Fruit fly (Drosophila melanogaster) whole organism, embryonic: ENCODE results near the gene Miga.

ENCODE experiments used
- B-H2 ChIP-seq: fragments of 200-800 bp; sonication (Bioruptor generic); optimal IDR thresholded peaks from 2 replicates; lab custom pipeline; 2018; ENCODE audit warnings: missing biosample characterization, mild to moderate bottlenecking, missing genetic modification characterization
- C15 ChIP-seq: fragments of 200-800 bp; sonication (Bioruptor generic); IDR thresholded peaks from 3 replicates; pipeline ENCODE4 v1.3.6; 2022; ENCODE audit warnings: missing biosample characterization, missing genetic modification characterization
- CG12299 ChIP-seq: fragments of 200-800 bp; sonication (Bioruptor generic); optimal IDR thresholded peaks from 2 replicates; lab custom pipeline; 2018; ENCODE audit warnings: missing biosample characterization, mild to moderate bottlenecking, missing genetic modification characterization
- CG14014 ChIP-seq: fragments of 200-800 bp; sonication (Bioruptor generic); IDR thresholded peaks from 2 replicates; pipeline ENCODE4 v1.3.6; 2022; ENCODE audit warnings: missing biosample characterization, missing genetic modification characterization
- CG18619 ChIP-seq: fragments of 200-800 bp; sonication (Bioruptor generic); optimal IDR thresholded peaks from 3 replicates; lab custom pipeline; 2017; ENCODE audit warnings: missing biosample characterization, mild to moderate bottlenecking, missing genetic modification characterization
- CG2712 ChIP-seq: fragments of 200-800 bp; optimal IDR thresholded peaks from 3 replicates; lab custom pipeline; 2019; ENCODE audit warnings: missing biosample characterization, mild to moderate bottlenecking, missing genetic modification characterization, moderate library complexity
- CG30431 ChIP-seq: fragments of 200-800 bp; sonication (Bioruptor generic); optimal IDR thresholded peaks from 2 replicates; lab custom pipeline; 2017; ENCODE audit warnings: missing biosample characterization, missing genetic modification characterization
- CG31224 ChIP-seq: fragments of 200-800 bp; sonication (Bioruptor generic); IDR thresholded peaks from 2 replicates; pipeline ENCODE4 v1.3.6; 2022; ENCODE audit warnings: missing biosample characterization, missing genetic modification characterization
- CG32772 ChIP-seq: fragments of 200-800 bp; sonication (Bioruptor generic); IDR thresholded peaks from 2 replicates; pipeline ENCODE4 v1.3.6; 2022; ENCODE audit warnings: missing biosample characterization, missing genetic modification characterization
- CG4328 ChIP-seq: fragments of 200-800 bp; sonication (Bioruptor generic); optimal IDR thresholded peaks from 3 replicates; lab custom pipeline; 2017; ENCODE audit warnings: missing biosample characterization, missing genetic modification reagents, missing genetic modification characterization
- CG7987 ChIP-seq: fragments of 200-800 bp; sonication (Bioruptor generic); optimal IDR thresholded peaks from 2 replicates; lab custom pipeline; 2018; ENCODE audit warnings: missing biosample characterization, mild to moderate bottlenecking, missing genetic modification characterization, moderate library complexity
- CG8359 ChIP-seq: fragments of 200-800 bp; sonication (Bioruptor generic); optimal IDR thresholded peaks from 2 replicates; lab custom pipeline; 2017; ENCODE audit warnings: missing biosample characterization, mild to moderate bottlenecking, missing genetic modification characterization, borderline replicate concordance
- Dad ChIP-seq: fragments of 200-800 bp; sonication (Bioruptor generic); optimal IDR thresholded peaks from 3 replicates; lab custom pipeline; 2016; ENCODE audit warnings: missing biosample characterization, missing genetic modification characterization
- Dp ChIP-seq: fragments of 200-800 bp; sonication (Bioruptor generic); optimal IDR thresholded peaks from 2 replicates; lab custom pipeline; 2018; ENCODE audit warnings: missing biosample characterization, mild to moderate bottlenecking, missing genetic modification characterization, moderate library complexity
- E2f1 ChIP-seq: fragments of 200-800 bp; sonication (Bioruptor generic); IDR thresholded peaks from 2 replicates; pipeline ENCODE4 v1.3.6; 2022; ENCODE audit warnings: missing biosample characterization, missing genetic modification characterization
- E2f2 ChIP-seq: fragments of 200-800 bp; sonication (Bioruptor generic); IDR thresholded peaks from 2 replicates; pipeline ENCODE4 v1.3.6; 2022; ENCODE audit warnings: missing biosample characterization, missing genetic modification characterization
- HLH3B ChIP-seq: fragments of 200-800 bp; sonication (Bioruptor generic); IDR thresholded peaks from 2 replicates; pipeline ENCODE4 v1.3.6; 2022; ENCODE audit warnings: missing biosample characterization, missing genetic modification characterization
- HLHmδ ChIP-seq: fragments of 200-800 bp; sonication (Bioruptor generic); optimal IDR thresholded peaks from 2 replicates; lab custom pipeline; 2018; ENCODE audit warnings: missing biosample characterization, mild to moderate bottlenecking, missing genetic modification characterization, moderate library complexity
- MESR4 ChIP-seq: fragments of 200-800 bp; sonication (Bioruptor generic); optimal IDR thresholded peaks from 2 replicates; lab custom pipeline; 2018; ENCODE audit warnings: missing biosample characterization, mild to moderate bottlenecking, missing genetic modification characterization, moderate library complexity
- NFAT ChIP-seq: fragments of 200-800 bp; sonication (Bioruptor generic); IDR thresholded peaks from 2 replicates; pipeline ENCODE4 v1.3.6; 2022; ENCODE audit warnings: missing biosample characterization, missing genetic modification characterization
- Nf-YB ChIP-seq: fragments of 200-800 bp; sonication (Bioruptor generic); optimal IDR thresholded peaks from 3 replicates; lab custom pipeline; 2019; ENCODE audit warnings: missing biosample characterization, mild to moderate bottlenecking, missing genetic modification characterization, moderate library complexity
- Opbp ChIP-seq: fragments of 200-800 bp; sonication (Bioruptor generic); IDR thresholded peaks from 3 replicates; pipeline ENCODE4 v1.3.6; 2022; ENCODE audit warnings: missing biosample characterization, missing genetic modification characterization; ENCODE audit not compliant: partially characterized antibody
- Rfx ChIP-seq: fragments of 200-800 bp; sonication (Bioruptor generic); IDR thresholded peaks from 2 replicates; pipeline ENCODE4 v1.3.6; 2022; ENCODE audit warnings: missing biosample characterization, missing genetic modification characterization
- Side ChIP-seq: fragments of 200-800 bp; sonication (Bioruptor generic); optimal IDR thresholded peaks from 2 replicates; lab custom pipeline; 2016; ENCODE audit warnings: missing biosample characterization, missing genetic modification characterization
- Sin3A ChIP-seq: fragments of >200 bp; optimal IDR thresholded peaks from 2 replicates; lab custom pipeline; 2018
- Sry-δ ChIP-seq: fragments of 200-800 bp; sonication (Bioruptor generic); optimal IDR thresholded peaks from 2 replicates; lab custom pipeline; 2016; ENCODE audit warnings: missing biosample characterization, missing genetic modification characterization
- ase ChIP-seq: fragments of 200-800 bp; sonication (Bioruptor generic); IDR thresholded peaks from 3 replicates; pipeline ENCODE4 v1.3.6; 2022; ENCODE audit warnings: missing biosample characterization, missing genetic modification characterization
- corto ChIP-seq: fragments of 200-800 bp; sonication (Bioruptor generic); optimal IDR thresholded peaks from 2 replicates; lab custom pipeline; 2016; ENCODE audit warnings: missing biosample characterization, mild to moderate bottlenecking, missing genetic modification characterization, moderate library complexity
- dysf ChIP-seq: fragments of 200-800 bp; sonication (Bioruptor generic); IDR thresholded peaks from 3 replicates; pipeline ENCODE4 v1.3.6; 2022; ENCODE audit warnings: missing biosample characterization, missing genetic modification characterization
- gce ChIP-seq: fragments of 200-800 bp; sonication (Bioruptor generic); IDR thresholded peaks from 3 replicates; pipeline ENCODE4 v1.3.6; 2022; ENCODE audit warnings: missing biosample characterization, missing genetic modification characterization
- insv ChIP-seq, 2 experiments: fragments of 200-800 bp; sonication (Bioruptor generic); optimal IDR thresholded peaks; 3 replicates each; lab custom pipeline; 2016 to 2018; ENCODE audit warnings: missing biosample characterization in 2 of 2, missing genetic modification characterization in 2 of 2
- kah ChIP-seq: fragments of 200-800 bp; sonication (Bioruptor generic); optimal IDR thresholded peaks from 2 replicates; lab custom pipeline; 2018; ENCODE audit warnings: missing biosample characterization, mild to moderate bottlenecking, missing genetic modification characterization
- kay ChIP-seq: fragments of 200-800 bp; sonication (Bioruptor generic); optimal IDR thresholded peaks from 2 replicates; lab custom pipeline; 2016; ENCODE audit warnings: missing biosample characterization, missing genetic modification characterization
- pho ChIP-seq: fragments of 200-800 bp; sonication (Bioruptor generic); optimal IDR thresholded peaks from 2 replicates; lab custom pipeline; 2016; ENCODE audit warnings: missing biosample characterization, missing genetic modification characterization
- pzg ChIP-seq: fragments of 200-800 bp; sonication (Bioruptor generic); optimal IDR thresholded peaks from 3 replicates; lab custom pipeline; 2018; ENCODE audit warnings: missing biosample characterization, mild to moderate bottlenecking, missing genetic modification characterization, moderate library complexity
- ranshi ChIP-seq: fragments of 200-800 bp; sonication (Bioruptor generic); IDR thresholded peaks from 2 replicates; pipeline ENCODE4 v1.3.6; 2022; ENCODE audit warnings: missing biosample characterization, missing genetic modification characterization
- seq ChIP-seq: fragments of 200-800 bp; sonication (Bioruptor generic); IDR thresholded peaks from 2 replicates; pipeline ENCODE4 v1.3.6; 2022; ENCODE audit warnings: missing biosample characterization, missing genetic modification characterization
- sug ChIP-seq: fragments of 200-800 bp; optimal IDR thresholded peaks from 2 replicates; lab custom pipeline; 2019; ENCODE audit warnings: missing biosample characterization, mild to moderate bottlenecking, missing genetic modification characterization, moderate library complexity
- vvl ChIP-seq: fragments of 200-800 bp; sonication (Bioruptor generic); IDR thresholded peaks from 2 replicates; pipeline ENCODE4 v1.3.6; 2022; ENCODE audit warnings: missing biosample characterization, missing genetic modification characterization

The Miga gene

DNA sequence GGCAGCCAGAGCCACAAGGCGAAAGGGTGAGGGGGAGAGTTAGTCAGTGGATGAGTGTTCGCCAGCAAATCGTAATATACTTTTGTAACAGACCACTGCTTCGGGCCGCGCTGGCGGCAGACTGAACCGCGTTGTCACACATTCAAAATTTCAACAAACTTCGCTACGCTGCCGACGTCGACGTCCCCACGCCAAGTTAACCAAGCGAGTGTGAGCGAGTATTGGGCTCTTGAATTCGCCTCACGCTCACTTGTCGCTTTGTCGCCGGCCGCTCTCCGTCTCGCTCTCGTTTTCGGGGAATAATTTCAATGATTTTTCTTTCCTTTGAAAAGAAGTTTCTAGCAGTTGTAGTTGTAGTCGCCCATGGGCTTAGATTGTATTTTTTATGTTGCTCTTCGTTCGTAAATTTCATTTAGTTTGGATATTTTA lies 26.1 kb downstream of the Miga start, which contains the start of gene lawc (continued):
- TF ChIP-seq E2f2 (GFP tag; lab: Robert Waterston, UW): peak; percentile 44; the same call in 1 of the 2 replicates
- no peak for TF ChIP-seq HLHmδ (GFP tag; lab: Kevin White, UChicago)
- peak; percentile 60; the same call in 1 of the 2 replicates for TF ChIP-seq CG14014 (GFP tag; lab: Robert Waterston, UW)
- peak; percentile 39; the same call in 1 of the 3 replicates for TF ChIP-seq dysf (GFP tag; lab: Robert Waterston, UW)
- TF ChIP-seq ranshi (GFP tag; lab: Robert Waterston, UW): peak; percentile 56; the same call in 1 of the 2 replicates
- TF ChIP-seq CG30431 (GFP tag; lab: Kevin White, UChicago): no peak
- TF ChIP-seq Rfx (GFP tag; lab: Robert Waterston, UW): peak; percentile 70
- peak; percentile 57 for TF ChIP-seq CG4328 (GFP tag; lab: Kevin White, UChicago)
- peak; percentile 44 for TF ChIP-seq CG12299 (tag; lab: Kevin White, UChicago)
- TF ChIP-seq CG31224 (GFP tag; lab: Robert Waterston, UW): 0 out of 2 replicates have a peak, but pooled peaks have one; percentile 12
- no peak for TF ChIP-seq Dad (GFP tag; lab: Kevin White, UChicago)
- TF ChIP-seq CG32772 (GFP tag; lab: Robert Waterston, UW): no peak
- TF ChIP-seq vvl (GFP tag; lab: Robert Waterston, UW): peak; percentile 81
- peak; percentile 45 for TF ChIP-seq kah (GFP tag; lab: Kevin White, UChicago)
- peak; percentile 34 for TF ChIP-seq pho (GFP tag; lab: Kevin White, UChicago)
- TF ChIP-seq ase (GFP tag; lab: Robert Waterston, UW): 0 out of 3 replicates have a peak, but pooled peaks have one; percentile 37
- TF ChIP-seq CG8359 (GFP tag; lab: Kevin White, UChicago): peak; percentile 27
- peak; percentile 44 for TF ChIP-seq Side (GFP tag; lab: Kevin White, UChicago)
- TF ChIP-seq CG2712: peak; percentile 16
- peak; percentile 69 for TF ChIP-seq B-H2 (GFP tag; lab: Kevin White, UChicago)
- peak; percentile 39; the same call in 1 of the 2 replicates for TF ChIP-seq HLH3B (GFP tag; lab: Robert Waterston, UW)
- peak; percentile 60; the same call in 1 of the 3 replicates for TF ChIP-seq Opbp (GFP tag; lab: Robert Waterston, UW)
- TF ChIP-seq MESR4: peak; percentile 46
- peak; percentile 46; the same call in 1 of the 3 replicates for TF ChIP-seq C15 (GFP tag; lab: Robert Waterston, UW)
- TF ChIP-seq pzg: peak; percentile 12
- TF ChIP-seq CG7987 (GFP tag; lab: Kevin White, UChicago): peak; percentile 50
- peak; percentile 50; the same call in 1 of the 2 replicates for TF ChIP-seq seq (GFP tag; lab: Robert Waterston, UW)
- TF ChIP-seq Dp (GFP tag; lab: Kevin White, UChicago): peak; percentile 1
- TF ChIP-seq sug (tag; lab: Kevin White, UChicago): peak; percentile 32
- TF ChIP-seq Sin3A (lab: Kevin White, UChicago): no peak
- peak; percentile 56; the same call in 1 of the 2 replicates for TF ChIP-seq NFAT (GFP tag; lab: Robert Waterston, UW)
- TF ChIP-seq E2f1 (GFP tag; lab: Robert Waterston, UW): no peak
- TF ChIP-seq Sry-δ (GFP tag; lab: Kevin White, UChicago): no peak
- TF ChIP-seq kay (GFP tag; lab: Kevin White, UChicago): peak; percentile 24
- peak; percentile 33 for TF ChIP-seq CG18619 (GFP tag; lab: Kevin White, UChicago)
- TF ChIP-seq Nf-YB (GFP tag; lab: Kevin White, UChicago): peak; percentile 32
- TF ChIP-seq gce (GFP tag; lab: Robert Waterston, UW): peak; percentile 25; the same call in 1 of the 3 replicates
- TF ChIP-seq corto (GFP tag; lab: Kevin White, UChicago): peak; percentile 63
- TF ChIP-seq insv (GFP tag; optimal IDR thresholded peaks at IDR 0.05; lab: Kevin White, UChicago): peak in 1 of 2 experiments; percentile 9
- TF ChIP-seq, all 482 proteins: peak for 173
